Worm (Caenorhabditis elegans) whole organism, L3 larva: Measurements from ENCODE around the gene F36A4.4.

Experiments
- R02D3.7 ChIP-seq: fragments of 150-350 bp; optimal IDR thresholded peaks from 2 replicates; lab custom pipeline; 2014; ENCODE audit warnings: missing biosample characterization, missing genetic modification characterization
- ZK546.5 ChIP-seq: sonication (generic microtip); optimal IDR thresholded peaks from 2 replicates; lab custom pipeline; 2017; ENCODE audit warnings: missing biosample characterization, missing genetic modification characterization
- ama-1 ChIP-seq: fragments of 150-350 bp; optimal IDR thresholded peaks from 2 replicates; lab custom pipeline; 2018
- ceh-28 ChIP-seq: fragments of 150-350 bp; optimal IDR thresholded peaks from 2 replicates; lab custom pipeline; 2014; ENCODE audit warnings: missing biosample characterization, missing genetic modification reagents, missing genetic modification characterization
- ceh-82 ChIP-seq: fragments of 150-350 bp; optimal IDR thresholded peaks from 2 replicates; lab custom pipeline; 2014; ENCODE audit warnings: missing biosample characterization, missing genetic modification characterization
- egl-27 ChIP-seq: sonication (generic microtip); optimal IDR thresholded peaks from 4 replicates; lab custom pipeline; 2017; ENCODE audit warnings: missing biosample characterization, missing genetic modification reagents, missing genetic modification characterization
- elt-1 ChIP-seq: fragments of 150-350 bp; optimal IDR thresholded peaks from 2 replicates; lab custom pipeline; 2014; ENCODE audit warnings: missing biosample characterization, missing genetic modification characterization
- elt-3 ChIP-seq, 3 experiments: fragments of 150-350 bp in 1 of 3; sonication (generic microtip) in 2 of 3; optimal IDR thresholded peaks; 2 replicates in 2 of 3; 4 replicates in 1 of 3; lab custom pipeline; 2014 to 2017; ENCODE audit warnings: missing biosample characterization in 3 of 3, missing genetic modification characterization in 3 of 3
- fkh-10 ChIP-seq: sonication (generic microtip); optimal IDR thresholded peaks from 2 replicates; lab custom pipeline; 2017; ENCODE audit warnings: missing biosample characterization, missing genetic modification reagents, missing genetic modification characterization
- fkh-2 ChIP-seq: fragments of 150-350 bp; optimal IDR thresholded peaks from 2 replicates; lab custom pipeline; 2014; ENCODE audit warnings: missing biosample characterization, missing genetic modification reagents, missing genetic modification characterization
- hmg-11 ChIP-seq: sonication (generic microtip); optimal IDR thresholded peaks from 2 replicates; lab custom pipeline; 2016; ENCODE audit warnings: missing genetic modification characterization, missing compliant biosample characterization
- jun-1 ChIP-seq: fragments of 150-350 bp; optimal IDR thresholded peaks from 2 replicates; lab custom pipeline; 2014; ENCODE audit warnings: missing biosample characterization, missing genetic modification reagents, missing genetic modification characterization
- lin-15B ChIP-seq: fragments of 150-350 bp; optimal IDR thresholded peaks from 2 replicates; lab custom pipeline; 2014; ENCODE audit warnings: missing biosample characterization, missing genetic modification characterization
- lin-39 ChIP-seq: fragments of 150-350 bp; optimal IDR thresholded peaks from 2 replicates; lab custom pipeline; 2018; ENCODE audit warnings: missing biosample characterization, missing genetic modification reagents, missing genetic modification characterization
- lsy-12 ChIP-seq: sonication (generic microtip); optimal IDR thresholded peaks from 2 replicates; lab custom pipeline; 2016; ENCODE audit warnings: mild to moderate bottlenecking, missing genetic modification characterization, missing compliant biosample characterization
- mml-1 ChIP-seq: fragments of 150-350 bp; sonication (generic microtip); optimal IDR thresholded peaks from 3 replicates; lab custom pipeline; 2014; ENCODE audit warnings: missing biosample characterization, missing genetic modification characterization
- nfya-1 ChIP-seq: sonication (generic microtip); optimal IDR thresholded peaks from 2 replicates; lab custom pipeline; 2017; ENCODE audit warnings: missing genetic modification characterization, mild to moderate bottlenecking, missing compliant biosample characterization, antibody characterized with exemption, moderate library complexity; ENCODE audit not compliant: insufficient read depth
- nhr-12 ChIP-seq: fragments of 150-350 bp; optimal IDR thresholded peaks from 2 replicates; lab custom pipeline; 2014; ENCODE audit warnings: missing biosample characterization, missing genetic modification characterization
- nhr-237 ChIP-seq: fragments of 150-350 bp; optimal IDR thresholded peaks from 2 replicates; lab custom pipeline; 2014; ENCODE audit warnings: missing biosample characterization, missing genetic modification characterization
- nhr-25 ChIP-seq: sonication (generic microtip); optimal IDR thresholded peaks from 2 replicates; lab custom pipeline; 2017; ENCODE audit warnings: missing biosample characterization, missing genetic modification characterization
- nhr-28 ChIP-seq: fragments of 150-350 bp; optimal IDR thresholded peaks from 2 replicates; lab custom pipeline; 2014; ENCODE audit warnings: missing biosample characterization, missing genetic modification characterization
- nhr-43 ChIP-seq: sonication (generic microtip); optimal IDR thresholded peaks from 2 replicates; lab custom pipeline; 2016; ENCODE audit warnings: mild to moderate bottlenecking, missing genetic modification characterization, missing compliant biosample characterization; ENCODE audit not compliant: poor library complexity, severe bottlenecking
- nhr-67 ChIP-seq: fragments of 150-350 bp; optimal IDR thresholded peaks from 2 replicates; lab custom pipeline; 2014; ENCODE audit warnings: missing biosample characterization, missing genetic modification characterization
- nhr-76 ChIP-seq: fragments of 150-350 bp; sonication (generic microtip); optimal IDR thresholded peaks from 5 replicates; lab custom pipeline; 2014; ENCODE audit warnings: missing biosample characterization, missing genetic modification characterization
- nhr-77 ChIP-seq: fragments of 150-350 bp; optimal IDR thresholded peaks from 2 replicates; lab custom pipeline; 2014; ENCODE audit warnings: missing biosample characterization, missing genetic modification characterization
- pqm-1 ChIP-seq: fragments of 150-350 bp; optimal IDR thresholded peaks from 2 replicates; lab custom pipeline; 2017; ENCODE audit warnings: missing biosample characterization, missing genetic modification characterization, inconsistent platforms
- skn-1 ChIP-seq: fragments of 150-350 bp; optimal IDR thresholded peaks from 2 replicates; lab custom pipeline; 2014; ENCODE audit warnings: missing biosample characterization, missing genetic modification characterization
- snpc-4 ChIP-seq: fragments of 150-350 bp; optimal IDR thresholded peaks from 2 replicates; lab custom pipeline; 2014; ENCODE audit warnings: missing biosample characterization, missing genetic modification characterization
- tbx-2 ChIP-seq: sonication (generic microtip); optimal IDR thresholded peaks from 2 replicates; lab custom pipeline; 2016; ENCODE audit warnings: mild to moderate bottlenecking, missing genetic modification characterization, missing compliant biosample characterization
- unc-39 ChIP-seq: sonication (generic microtip); optimal IDR thresholded peaks from 4 replicates; lab custom pipeline; 2017; ENCODE audit warnings: missing biosample characterization, missing genetic modification characterization
- unc-62 ChIP-seq: fragments of 150-350 bp; sonication (generic microtip); optimal IDR thresholded peaks from 4 replicates; lab custom pipeline; 2014; ENCODE audit warnings: missing biosample characterization, missing genetic modification reagents, missing genetic modification characterization
- zag-1 ChIP-seq: fragments of 150-350 bp; optimal IDR thresholded peaks from 2 replicates; lab custom pipeline; 2014; ENCODE audit warnings: missing biosample characterization, missing genetic modification characterization
- ztf-11 ChIP-seq: fragments of 150-350 bp; optimal IDR thresholded peaks from 2 replicates; lab custom pipeline; 2014; ENCODE audit warnings: missing biosample characterization, missing genetic modification characterization
- ztf-4 ChIP-seq: fragments of 150-350 bp; optimal IDR thresholded peaks from 2 replicates; lab custom pipeline; 2014; ENCODE audit warnings: missing biosample characterization, missing genetic modification characterization

Gene F36A4.4

DNA sequence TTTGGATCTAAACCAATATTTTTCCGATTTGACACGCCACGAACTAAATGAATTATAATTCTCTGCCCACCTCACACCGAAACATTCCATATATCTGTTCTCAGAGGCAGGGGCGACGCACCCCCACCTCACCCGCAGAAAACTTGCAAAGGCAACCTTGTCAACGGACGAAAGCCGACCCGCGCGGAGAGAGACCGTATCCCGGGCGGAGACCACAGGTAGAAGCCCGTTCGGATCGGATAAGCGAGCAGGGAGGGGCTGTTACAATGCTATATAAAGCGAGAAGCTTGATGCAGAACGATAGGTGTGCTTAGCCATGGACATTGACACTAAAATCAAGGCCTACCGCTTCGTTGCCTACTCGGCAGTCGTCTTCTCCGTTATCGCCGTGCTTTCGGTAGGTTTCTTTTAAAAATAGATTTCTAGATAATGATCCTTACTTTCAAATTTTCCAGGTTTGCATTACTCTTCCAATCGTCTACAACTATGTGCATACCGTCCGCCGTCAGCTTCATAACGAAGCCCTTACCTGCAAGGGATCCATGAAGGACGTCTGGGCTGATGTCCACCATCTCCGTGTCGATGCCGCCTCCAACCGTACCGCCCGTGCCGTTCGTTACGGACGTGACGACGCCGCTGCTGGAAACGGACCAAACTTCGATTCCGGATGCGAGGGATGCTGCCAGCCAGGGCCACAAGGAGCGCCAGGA is 31.9 kb upstream of the F36A4.4 start, which contains the start of the genes zipt-2.2 and dpy-13 (continued):
- TF ChIP-seq mml-1 (no peak), nfya-1 (tag; lab: Kevin White, UChicago) (peak; percentile 30), ZK546.5 (tag; lab: Kevin White, UChicago) (no peak), ztf-11 (no peak), tbx-2 (tag; lab: Kevin White, UChicago) (no peak), nhr-67 (tag; lab: Kevin White, UChicago) (no peak), nhr-76 (no peak), elt-1 (tag; lab: Kevin White, UChicago) (no peak), ztf-4 (tag; lab: Kevin White, UChicago) (no peak), fkh-2 (tag; lab: Kevin White, UChicago) (no peak), zag-1 (no peak), nhr-237 (no peak), pqm-1 (tag; lab: Kevin White, UChicago) (no peak), nhr-28 (tag; lab: Kevin White, UChicago) (no peak), hmg-11 (tag; lab: Kevin White, UChicago) (no peak), ceh-82 (tag; lab: Kevin White, UChicago) (no peak), ama-1 (lab: Kevin White, UChicago) (peak; percentile 93)
- TF ChIP-seq, all 47 proteins: peak for 6

DNA sequence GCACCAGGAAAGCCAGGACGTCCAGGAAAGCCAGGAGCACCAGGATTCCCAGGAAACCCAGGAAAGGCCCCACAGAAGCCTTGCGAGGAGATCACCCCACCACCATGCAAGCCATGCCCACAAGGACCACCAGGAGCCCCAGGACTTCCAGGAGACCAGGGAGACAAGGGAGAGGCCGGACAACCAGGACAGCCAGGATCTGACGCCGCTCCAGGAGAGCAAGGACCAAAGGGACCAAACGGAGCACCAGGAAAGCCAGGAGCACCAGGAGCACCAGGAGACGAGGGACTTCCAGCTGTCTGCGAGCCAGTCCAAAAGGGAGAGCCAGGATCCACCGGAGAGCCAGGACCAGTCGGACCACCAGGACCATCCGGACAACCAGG is 31.4 kb upstream of the F36A4.4 start:
- no peak for TF ChIP-seq nhr-43 (tag; lab: Kevin White, UChicago)
- TF ChIP-seq skn-1 (tag; lab: Kevin White, UChicago) = no peak
- TF ChIP-seq lsy-12 (tag; lab: Kevin White, UChicago) = no peak
- TF ChIP-seq fkh-10 (GFP tag; lab: Kevin White, UChicago) = no peak
- no peak for TF ChIP-seq lin-15B
- TF ChIP-seq unc-39 (tag; lab: Kevin White, UChicago) = no peak
- no peak for TF ChIP-seq zag-1
- no peak for TF ChIP-seq tbx-2 (tag; lab: Kevin White, UChicago)
- no peak for TF ChIP-seq snpc-4 (tag; lab: Kevin White, UChicago)
- TF ChIP-seq pqm-1 (tag; lab: Kevin White, UChicago) = no peak
- no peak for TF ChIP-seq nhr-77 (tag; lab: Kevin White, UChicago)
- no peak for TF ChIP-seq ceh-82 (tag; lab: Kevin White, UChicago)
- no peak for TF ChIP-seq nhr-28 (tag; lab: Kevin White, UChicago)
- no peak for TF ChIP-seq unc-62 (GFP tag; lab: Kevin White, UChicago)
- TF ChIP-seq ztf-11 = no peak
- no peak for TF ChIP-seq nhr-76
- no peak for TF ChIP-seq egl-27 (tag; lab: Kevin White, UChicago)
- no peak for TF ChIP-seq ceh-28 (tag; lab: Kevin White, UChicago)
- TF ChIP-seq ztf-4 (tag; lab: Kevin White, UChicago) = no peak

DNA sequence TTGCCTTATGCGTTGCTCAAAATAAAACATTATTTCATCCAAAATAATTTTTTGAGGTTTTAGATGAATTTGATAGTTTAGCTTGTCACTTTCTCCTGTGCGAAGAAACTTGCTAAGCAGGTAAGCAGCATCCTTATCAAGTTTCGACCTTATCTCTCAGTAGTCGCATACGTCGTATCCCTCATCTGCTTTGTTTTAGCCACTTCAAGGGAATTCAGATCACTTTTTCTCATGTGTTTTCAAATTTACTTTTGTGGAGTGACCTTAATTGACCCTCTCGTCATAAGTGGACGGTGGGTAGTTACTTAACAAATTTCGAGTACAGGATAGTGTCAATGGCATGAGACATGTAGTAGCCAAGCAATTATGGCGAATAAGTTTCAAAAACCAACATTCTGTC is 30.7 kb upstream of the F36A4.4 start:
- peak; percentile 68 for TF ChIP-seq nhr-25 (tag; lab: Kevin White, UChicago)
- TF ChIP-seq tbx-2 (tag; lab: Kevin White, UChicago) = peak; percentile 46
- no peak for TF ChIP-seq jun-1
- TF ChIP-seq nhr-77 (tag; lab: Kevin White, UChicago) = peak; percentile 55
- peak; percentile 18 for TF ChIP-seq nfya-1 (tag; lab: Kevin White, UChicago)
- TF ChIP-seq lin-39 (tag; lab: Kevin White, UChicago) = no peak
- TF ChIP-seq elt-3 (tag; optimal IDR thresholded peaks at IDR 0.05; lab: Kevin White, UChicago) = peak in 1 of 3 experiments; percentile 93
- TF ChIP-seq ama-1 (lab: Kevin White, UChicago) = peak; percentile 90

- TF ChIP-seq pqm-1 (tag; lab: Kevin White, UChicago) (no peak), nhr-12 (tag; lab: Kevin White, UChicago) (no peak), R02D3.7 (no peak), lin-39 (tag; lab: Kevin White, UChicago) (no peak), ztf-11 (no peak)
Observed at ce11 chrIV:4243830-4244406, 23.5 kb upstream of the F36A4.4 start.
